Worm (Caenorhabditis elegans): Measurements from ENCODE around the gene clc-33.
"Not testable (repeated sequence)": the region's sequence is repeated elsewhere in the genome, so short reads cannot be mapped to it uniquely, and the experiment has no call there.

DNA sequence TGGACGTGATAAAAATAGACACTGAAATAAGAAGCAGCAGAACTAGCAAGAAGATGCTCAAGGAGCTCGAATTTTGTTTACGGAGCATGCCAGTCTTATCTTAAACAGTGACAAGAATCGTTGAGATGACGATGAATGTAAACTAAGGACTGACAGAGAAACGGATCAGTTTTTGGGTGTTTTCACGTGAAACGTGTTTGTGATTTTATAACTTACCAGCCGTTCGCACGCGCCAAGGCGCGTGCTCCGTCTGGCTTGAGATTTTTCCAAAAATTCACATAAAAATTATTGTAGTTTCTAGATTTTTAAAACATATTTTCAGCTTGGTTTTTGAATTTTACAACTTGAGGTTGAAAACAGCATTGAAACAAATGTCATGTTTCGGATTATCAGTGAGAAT lies 10.3 kb downstream of the clc-33 start, which contains the start of gene F28A10.5:
- TF ChIP-seq ceh-36 (tag; optimal IDR thresholded peaks at IDR 0.05); ama-1 (optimal IDR thresholded peaks at IDR 0.05); sea-1 (GFP tag; conservative IDR thresholded peaks at IDR 0.05); F13C5.2 (tag; optimal IDR thresholded peaks at IDR 0.05); tra-4 (tag; optimal IDR thresholded peaks at IDR 0.05); tbx-11 (GFP tag; IDR thresholded peaks at IDR 0.05); B0310.2 (tag; optimal IDR thresholded peaks at IDR 0.05); ets-7 (tag; optimal IDR thresholded peaks at IDR 0.05): not testable (repeated sequence)

Data from whole organism, early embryonic.